Fruit fly (Drosophila melanogaster): Measurements from ENCODE around the gene Pomp.

The Pomp gene

dm6 chr2L:20823196-20824105, 36.0 kb downstream of the Pomp start (continued):
- peak; percentile 94 for TF ChIP-seq CG1832 (GFP tag; optimal IDR thresholded peaks at IDR 0.05)
- TF ChIP-seq CG11247 (GFP tag; IDR thresholded peaks at IDR 0.05) = no peak
- 0 out of 2 replicates have a peak, but pooled peaks have one; percentile 8 for TF ChIP-seq Atf6 (GFP tag; IDR thresholded peaks at IDR 0.05)
- no peak for TF ChIP-seq Dek (tag; optimal IDR thresholded peaks at IDR 0.05)
- peak; percentile 93 for TF ChIP-seq CG8478 (optimal IDR thresholded peaks at IDR 0.05)
- peak; percentile 30 for TF ChIP-seq Oli (tag; optimal IDR thresholded peaks at IDR 0.05)
- peak; percentile 59; the same call in 1 of the 2 replicates for TF ChIP-seq CG31441 (GFP tag; IDR thresholded peaks at IDR 0.05)
- TF ChIP-seq CG4328 (GFP tag; optimal IDR thresholded peaks at IDR 0.05) = peak; percentile 11
- TF ChIP-seq Usf (GFP tag; optimal IDR thresholded peaks at IDR 0.05) = no peak
- TF ChIP-seq CG10654 (GFP tag; optimal IDR thresholded peaks at IDR 0.05) = no peak
- no peak for TF ChIP-seq trem (tag; optimal IDR thresholded peaks at IDR 0.05)
- TF ChIP-seq CG2889 (GFP tag; IDR thresholded peaks at IDR 0.05) = no peak
- TF ChIP-seq CkIIα-i1 (GFP tag; IDR thresholded peaks at IDR 0.05) = no peak
- peak; percentile 39 for TF ChIP-seq lbe (GFP tag; optimal IDR thresholded peaks at IDR 0.05)
- TF ChIP-seq CG10321 (GFP tag; IDR thresholded peaks at IDR 0.05) = peak; percentile 95
- peak; percentile 20 for TF ChIP-seq nmo (GFP tag; optimal IDR thresholded peaks at IDR 0.05)
- TF ChIP-seq CG6654 (GFP tag; optimal IDR thresholded peaks at IDR 0.05) = no peak
- TF ChIP-seq da (GFP tag; optimal IDR thresholded peaks at IDR 0.05) = no peak
- TF ChIP-seq CG6854 (GFP tag; optimal IDR thresholded peaks at IDR 0.05) = no peak
- peak; percentile 12 for TF ChIP-seq Antp (GFP tag; optimal IDR thresholded peaks at IDR 0.05)
- peak; percentile 37 for TF ChIP-seq tio (GFP tag; optimal IDR thresholded peaks at IDR 0.05)
- TF ChIP-seq Nf-YA (GFP tag; IDR thresholded peaks at IDR 0.05) = no peak
- TF ChIP-seq amos (GFP tag; IDR thresholded peaks at IDR 0.05; ENCODE audit: partially characterized antibody) = no peak
- TF ChIP-seq CG1233 (GFP tag; optimal IDR thresholded peaks at IDR 0.05) = peak; percentile 13
- no peak for TF ChIP-seq sim (GFP tag; IDR thresholded peaks at IDR 0.05)
- peak; percentile 94 for TF ChIP-seq CG12769 (tag; optimal IDR thresholded peaks at IDR 0.05)
- TF ChIP-seq CG14710 (tag; optimal IDR thresholded peaks at IDR 0.05) = peak; percentile 9
- TF ChIP-seq Spps (tag; optimal IDR thresholded peaks at IDR 0.05) = no peak
- no peak for TF ChIP-seq Dfd (GFP tag; optimal IDR thresholded peaks at IDR 0.05)
- TF ChIP-seq lola (GFP tag; optimal IDR thresholded peaks at IDR 0.05) = peak in 1 of 3 experiments; percentile 53
- peak; percentile 1 for TF ChIP-seq fd96Cb (tag; optimal IDR thresholded peaks at IDR 0.05)
- TF ChIP-seq tna (GFP tag; IDR thresholded peaks at IDR 0.05; ENCODE audit: partially characterized antibody) = peak; percentile 66
- TF ChIP-seq CG9817 (tag; optimal IDR thresholded peaks at IDR 0.05) = no peak
- no peak for TF ChIP-seq CG10274 (GFP tag; optimal IDR thresholded peaks at IDR 0.05)
- no peak for TF ChIP-seq Eip74EF (GFP tag; optimal IDR thresholded peaks at IDR 0.05)
- TF ChIP-seq CG10267 (tag; optimal IDR thresholded peaks at IDR 0.05) = peak; percentile 4
- TF ChIP-seq CG11696 (GFP tag; IDR thresholded peaks at IDR 0.05) = no peak
- TF ChIP-seq Hmr (GFP tag; optimal IDR thresholded peaks at IDR 0.05) = peak; percentile 20
- TF ChIP-seq Myb (GFP tag; optimal IDR thresholded peaks at IDR 0.05) = no peak
- no peak for TF ChIP-seq bcd (GFP tag; optimal IDR thresholded peaks at IDR 0.05)
- TF ChIP-seq CG11085 (GFP tag; IDR thresholded peaks at IDR 0.05) = no peak
- no peak for TF ChIP-seq H15 (GFP tag; IDR thresholded peaks at IDR 0.05)
- peak; percentile 15 for TF ChIP-seq grau (tag; optimal IDR thresholded peaks at IDR 0.05)
- no peak for TF ChIP-seq CG17385 (GFP tag; optimal IDR thresholded peaks at IDR 0.05)
- no peak for TF ChIP-seq CG14050 (GFP tag; IDR thresholded peaks at IDR 0.05)
- no peak for TF ChIP-seq jumu (GFP tag; optimal IDR thresholded peaks at IDR 0.05)
- no peak for TF ChIP-seq CG14667 (GFP tag; IDR thresholded peaks at IDR 0.05)
- peak; percentile 61; the same call in 1 of the 3 replicates for TF ChIP-seq CG34422 (GFP tag; IDR thresholded peaks at IDR 0.05)
- TF ChIP-seq HLHmδ (GFP tag; optimal IDR thresholded peaks at IDR 0.05) = peak; percentile 73
